Worm (Caenorhabditis elegans) whole organism, L1 larva: ENCODE results near the gene raga-1.

ENCODE experiments used
- C16A3.4 ChIP-seq: fragments of 150-350 bp; optimal IDR thresholded peaks from 2 replicates; lab custom pipeline; 2014; ENCODE audit warnings: missing biosample characterization, missing genetic modification characterization
- C34B4.2 ChIP-seq: sonication (generic microtip); optimal IDR thresholded peaks from 2 replicates; lab custom pipeline; 2017; ENCODE audit warnings: mild to moderate bottlenecking, missing genetic modification characterization, missing compliant biosample characterization
- F16B12.6 ChIP-seq: fragments of 150-350 bp; optimal IDR thresholded peaks from 2 replicates; lab custom pipeline; 2014; ENCODE audit warnings: missing biosample characterization, missing genetic modification characterization
- Y116A8C.19 ChIP-seq: sonication (generic microtip); optimal IDR thresholded peaks from 2 replicates; lab custom pipeline; 2016; ENCODE audit warnings: missing compliant biosample characterization, missing genetic modification characterization, borderline replicate concordance
- aha-1 ChIP-seq: fragments of 150-350 bp; optimal IDR thresholded peaks from 2 replicates; lab custom pipeline; 2014; ENCODE audit warnings: missing biosample characterization, missing genetic modification characterization
- aly-2 ChIP-seq: fragments of 150-350 bp; optimal IDR thresholded peaks from 2 replicates; lab custom pipeline; 2014; ENCODE audit warnings: missing biosample characterization, missing genetic modification characterization
- ama-1 ChIP-seq: fragments of 150-350 bp; optimal IDR thresholded peaks from 2 replicates; lab custom pipeline; 2014
- ceh-8 ChIP-seq: fragments of 200-800 bp; sonication (Bioruptor generic); optimal IDR thresholded peaks from 2 replicates; lab custom pipeline; 2018; ENCODE audit warnings: mild to moderate bottlenecking, missing genetic modification characterization, moderate library complexity, missing compliant biosample characterization
- ceh-88 ChIP-seq: fragments of 200-800 bp; sonication (Bioruptor generic); IDR thresholded peaks from 2 replicates; pipeline ENCODE4 v1.3.6; 2022; ENCODE audit warnings: missing genetic modification characterization, missing compliant biosample characterization
- ceh-90 ChIP-seq: sonication (generic microtip); optimal IDR thresholded peaks from 2 replicates; lab custom pipeline; 2016; ENCODE audit warnings: missing genetic modification characterization, missing compliant biosample characterization
- egl-13 ChIP-seq: sonication (generic microtip); optimal IDR thresholded peaks from 2 replicates; lab custom pipeline; 2016; ENCODE audit warnings: missing genotype, missing genetic modification reagents, missing genetic modification characterization, missing compliant biosample characterization
- elt-3 ChIP-seq, 6 experiments: fragments of 150-350 bp in 1 of 6; sonication (generic microtip); optimal IDR thresholded peaks; 2 replicates each; lab custom pipeline; 2017 to 2018; ENCODE audit warnings: missing biosample characterization in 6 of 6, missing genetic modification characterization in 6 of 6, inconsistent platforms in 1 of 6
- ets-5 ChIP-seq: fragments of 200-800 bp; sonication (Bioruptor generic); IDR thresholded peaks from 2 replicates; pipeline ENCODE4 v1.3.6; 2022; ENCODE audit warnings: missing genetic modification characterization, missing compliant biosample characterization
- fkh-8 ChIP-seq: sonication (generic microtip); optimal IDR thresholded peaks from 2 replicates; lab custom pipeline; 2016; ENCODE audit warnings: mild to moderate bottlenecking, missing genetic modification characterization, missing compliant biosample characterization
- hlh-17 ChIP-seq: fragments of 200-800 bp; sonication (Bioruptor generic); optimal IDR thresholded peaks from 2 replicates; lab custom pipeline; 2018; ENCODE audit warnings: missing genetic modification characterization, mild to moderate bottlenecking, missing compliant biosample characterization, moderate library complexity, borderline replicate concordance
- hpl-2 ChIP-seq: fragments of 150-350 bp; optimal IDR thresholded peaks from 2 replicates; lab custom pipeline; 2014; ENCODE audit warnings: missing biosample characterization, missing genetic modification reagents, missing genetic modification characterization
- irx-1 ChIP-seq: sonication (generic microtip); optimal IDR thresholded peaks from 2 replicates; lab custom pipeline; 2016; ENCODE audit warnings: missing genetic modification characterization, missing compliant biosample characterization
- jun-1 ChIP-seq: fragments of 150-350 bp; optimal IDR thresholded peaks from 2 replicates; lab custom pipeline; 2014; ENCODE audit warnings: missing biosample characterization, missing genetic modification reagents, missing genetic modification characterization
- lin-13 ChIP-seq: fragments of 150-350 bp; optimal IDR thresholded peaks from 2 replicates; lab custom pipeline; 2014; ENCODE audit warnings: missing biosample characterization, missing genetic modification reagents, missing genetic modification characterization
- lin-14 ChIP-seq: fragments of 200-800 bp; sonication (Bioruptor generic); optimal IDR thresholded peaks from 2 replicates; lab custom pipeline; 2018; ENCODE audit warnings: mild to moderate bottlenecking, missing genetic modification characterization, moderate library complexity, missing compliant biosample characterization
- lin-39 ChIP-seq: fragments of 150-350 bp; optimal IDR thresholded peaks from 2 replicates; lab custom pipeline; 2014; ENCODE audit warnings: missing biosample characterization, missing genetic modification reagents, missing genetic modification characterization
- lir-3 ChIP-seq: sonication (generic microtip); optimal IDR thresholded peaks from 2 replicates; lab custom pipeline; 2016; ENCODE audit warnings: mild to moderate bottlenecking, missing genetic modification characterization, moderate library complexity, missing compliant biosample characterization; ENCODE audit not compliant: poor library complexity
- lsy-2 ChIP-seq, 2 experiments: fragments of 150-350 bp; optimal IDR thresholded peaks; 2 replicates each; lab custom pipeline; 2014; ENCODE audit warnings: missing biosample characterization in 2 of 2, missing genetic modification characterization in 2 of 2
- mab-9 ChIP-seq: fragments of 200-800 bp; sonication (Bioruptor generic); IDR thresholded peaks from 2 replicates; pipeline ENCODE4 v1.3.6; 2022; ENCODE audit warnings: missing genetic modification reagents, missing genetic modification characterization, missing compliant biosample characterization
- mdl-1 ChIP-seq, 2 experiments: fragments of 150-350 bp; optimal IDR thresholded peaks; 2 replicates each; lab custom pipeline; 2014 to 2017; ENCODE audit warnings: missing biosample characterization in 2 of 2, missing genetic modification characterization in 2 of 2, inconsistent platforms in 1 of 2
- mef-2 ChIP-seq: fragments of 150-350 bp; optimal IDR thresholded peaks from 2 replicates; lab custom pipeline; 2014; ENCODE audit warnings: missing biosample characterization, missing genetic modification characterization
- mep-1 ChIP-seq: fragments of 150-350 bp; optimal IDR thresholded peaks from 2 replicates; lab custom pipeline; 2014; ENCODE audit warnings: missing biosample characterization, missing genetic modification characterization
- nhr-11 ChIP-seq: fragments of 150-350 bp; optimal IDR thresholded peaks from 2 replicates; lab custom pipeline; 2014; ENCODE audit warnings: missing biosample characterization, missing genetic modification characterization
- nhr-12 ChIP-seq: sonication (generic microtip); optimal IDR thresholded peaks from 2 replicates; lab custom pipeline; 2017; ENCODE audit warnings: missing biosample characterization, missing genetic modification characterization
- nhr-19 ChIP-seq: fragments of 200-800 bp; sonication (Bioruptor generic); conservative IDR thresholded peaks from 2 replicates; pipeline ENCODE4 v1.3.6; 2022; ENCODE audit warnings: missing genetic modification characterization, missing compliant biosample characterization
- nhr-28 ChIP-seq: fragments of 150-350 bp; optimal IDR thresholded peaks from 2 replicates; lab custom pipeline; 2014; ENCODE audit warnings: missing biosample characterization, missing genetic modification characterization
- nhr-85 ChIP-seq: sonication (generic microtip); peaks from one replicate; lab custom pipeline; 2016; ENCODE audit warnings: missing genetic modification characterization, inconsistent platforms, missing compliant biosample characterization
- pag-3 ChIP-seq: sonication (generic microtip); optimal IDR thresholded peaks from 2 replicates; lab custom pipeline; 2017; ENCODE audit warnings: missing genetic modification characterization, mild to moderate bottlenecking, missing compliant biosample characterization, antibody characterized with exemption, borderline replicate concordance; ENCODE audit not compliant: insufficient read depth
- pqm-1 ChIP-seq: sonication (generic microtip); optimal IDR thresholded peaks from 3 replicates; lab custom pipeline; 2017; ENCODE audit warnings: missing biosample characterization, missing genetic modification characterization
- rnt-1 ChIP-seq: sonication (generic microtip); optimal IDR thresholded peaks from 2 replicates; lab custom pipeline; 2016; ENCODE audit warnings: mild to moderate bottlenecking, missing genetic modification characterization, moderate library complexity, missing compliant biosample characterization
- skn-1 ChIP-seq: fragments of 150-350 bp; optimal IDR thresholded peaks from 2 replicates; lab custom pipeline; 2014; ENCODE audit warnings: missing biosample characterization, missing genetic modification characterization
- snu-23 ChIP-seq: sonication (generic microtip); optimal IDR thresholded peaks from 2 replicates; lab custom pipeline; 2016; ENCODE audit warnings: missing genetic modification characterization, missing compliant biosample characterization
- sptf-1 ChIP-seq: fragments of 150-350 bp; optimal IDR thresholded peaks from 2 replicates; lab custom pipeline; 2014; ENCODE audit warnings: missing biosample characterization, missing genetic modification characterization
- tbx-2 ChIP-seq: sonication (generic microtip); optimal IDR thresholded peaks from 2 replicates; lab custom pipeline; 2016; ENCODE audit warnings: missing genetic modification characterization, missing compliant biosample characterization
- unc-30 ChIP-seq: sonication (generic microtip); optimal IDR thresholded peaks from 2 replicates; lab custom pipeline; 2017; ENCODE audit warnings: missing biosample characterization, missing genetic modification characterization
- unc-62 ChIP-seq: fragments of 150-350 bp; optimal IDR thresholded peaks from 2 replicates; lab custom pipeline; 2014; ENCODE audit warnings: missing biosample characterization, missing genetic modification reagents, missing genetic modification characterization
- unc-86 ChIP-seq: sonication (generic microtip); optimal IDR thresholded peaks from 2 replicates; lab custom pipeline; 2016; ENCODE audit warnings: missing genetic modification characterization, missing compliant biosample characterization
- unc-98 ChIP-seq: fragments of 200-800 bp; sonication (Bioruptor generic); IDR thresholded peaks from 2 replicates; pipeline ENCODE4 v1.3.6; 2022; ENCODE audit warnings: missing genetic modification characterization, missing compliant biosample characterization
- xbp-1 ChIP-seq: sonication (generic microtip); optimal IDR thresholded peaks from 2 replicates; lab custom pipeline; 2016; ENCODE audit warnings: missing genetic modification characterization, missing compliant biosample characterization
- zip-4 ChIP-seq: fragments of 200-800 bp; sonication (Bioruptor generic); optimal IDR thresholded peaks from 2 replicates; lab custom pipeline; 2018; ENCODE audit warnings: mild to moderate bottlenecking, missing genetic modification characterization, moderate library complexity, missing compliant biosample characterization

The raga-1 gene

DNA sequence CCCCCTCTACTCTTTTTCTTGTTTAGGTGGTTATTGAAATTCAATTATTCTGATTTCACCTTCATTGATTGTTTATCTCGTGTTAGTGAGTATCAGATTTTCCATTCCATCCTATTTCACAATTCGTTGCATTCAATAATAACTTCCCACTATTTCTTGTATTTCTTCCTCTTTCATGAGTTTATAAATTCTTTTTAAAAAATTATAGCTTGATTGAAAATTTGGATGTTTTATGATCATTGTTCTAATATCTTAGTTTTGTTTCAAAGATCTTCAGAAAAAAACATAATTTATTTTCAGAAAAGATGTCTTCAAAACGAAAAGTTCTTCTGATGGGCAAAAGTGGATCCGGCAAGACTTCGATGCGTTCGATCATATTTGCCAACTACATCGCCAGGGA lies at the start of gene raga-1:
raga-1 (plus strand) TSS at position 301 of the 400 bp plus-strand sequence.
- TF ChIP-seq aha-1 (tag; lab: Kevin White, UChicago): no peak
- TF ChIP-seq mdl-1 (tag; optimal IDR thresholded peaks at IDR 0.05; lab: Kevin White, UChicago): no peak
- no peak for TF ChIP-seq lin-39 (tag; lab: Kevin White, UChicago)
- no peak for TF ChIP-seq mab-9 (GFP tag; lab: Robert Waterston, UW)
- no peak for TF ChIP-seq zip-4 (GFP tag; lab: Kevin White, UChicago)
- no peak for TF ChIP-seq rnt-1
- TF ChIP-seq ama-1 (lab: Kevin White, UChicago): no peak
- no peak for TF ChIP-seq ceh-90 (tag; lab: Kevin White, UChicago)
- no peak for TF ChIP-seq C34B4.2 (tag; lab: Kevin White, UChicago)
- TF ChIP-seq lin-14: no peak

DNA sequence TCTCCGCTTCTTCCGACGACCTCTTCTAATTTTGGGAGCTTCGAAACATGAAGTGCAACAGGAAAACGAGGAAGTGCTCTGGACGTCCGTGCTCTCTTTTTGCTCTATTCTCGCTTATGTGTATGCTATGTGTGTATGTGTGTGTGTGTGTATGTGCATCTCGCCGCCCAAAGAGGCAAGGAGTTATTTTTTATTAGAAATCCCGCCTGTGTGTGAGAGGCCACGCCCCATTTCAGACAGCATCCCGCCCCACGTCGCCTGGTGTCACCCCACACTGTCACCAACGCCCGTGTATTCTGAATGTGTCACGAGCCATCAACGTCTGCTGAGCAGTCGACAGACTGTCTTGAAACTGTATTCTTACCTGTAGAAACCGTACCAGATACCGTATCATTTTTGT lies 45.6 kb upstream of the raga-1 start, which contains the start of gene T05B9.2:
T05B9.2 (plus strand) TSS at position 301 of the 400 bp plus-strand sequence.
- TF ChIP-seq tbx-2 (tag; lab: Kevin White, UChicago) (no peak), mep-1 (tag; lab: Kevin White, UChicago) (no peak), hlh-17 (GFP tag; lab: Kevin White, UChicago) (no peak), unc-30 (tag; lab: Kevin White, UChicago) (no peak), F16B12.6 (tag; lab: Kevin White, UChicago) (no peak), ceh-8 (no peak), jun-1 (tag; lab: Kevin White, UChicago) (no peak), ceh-88 (no peak), unc-86 (tag; lab: Kevin White, UChicago) (no peak), mef-2 (tag; lab: Kevin White, UChicago) (no peak), irx-1 (tag; lab: Kevin White, UChicago) (no peak), elt-3 (tag; optimal IDR thresholded peaks at IDR 0.05; lab: Kevin White, UChicago) (no peak), skn-1 (tag; lab: Kevin White, UChicago) (no peak)

DNA sequence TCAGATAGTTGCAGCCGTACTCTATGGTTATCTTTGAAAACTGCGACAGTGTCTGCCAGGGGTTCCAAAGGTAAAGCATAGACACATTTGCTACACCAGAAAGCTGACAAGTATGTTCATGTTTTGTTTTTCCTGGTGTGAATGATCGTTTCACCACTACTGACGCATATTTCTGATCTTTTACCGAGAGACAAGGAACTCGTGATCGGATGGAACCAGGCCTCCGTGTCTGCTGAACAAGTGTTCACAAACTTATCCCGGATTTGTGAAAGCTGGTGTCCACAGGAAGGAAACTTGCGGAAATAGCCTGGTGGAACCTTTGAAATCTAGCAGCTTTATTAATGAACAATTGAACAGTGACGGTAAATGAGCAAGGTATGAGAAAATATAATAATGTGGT lies 41.4 kb upstream of the raga-1 start:
- no peak for TF ChIP-seq unc-30 (tag; lab: Kevin White, UChicago)
- TF ChIP-seq Y116A8C.19: no peak
- TF ChIP-seq tbx-2 (tag; lab: Kevin White, UChicago): no peak
- TF ChIP-seq nhr-28 (tag; lab: Kevin White, UChicago): no peak
- TF ChIP-seq egl-13 (tag; lab: Kevin White, UChicago): no peak
- TF ChIP-seq fkh-8: no peak
- TF ChIP-seq lir-3 (tag; lab: Kevin White, UChicago): no peak
- TF ChIP-seq pag-3: no peak
- no peak for TF ChIP-seq aly-2 (tag; lab: Kevin White, UChicago)
- TF ChIP-seq mep-1 (tag; lab: Kevin White, UChicago): no peak
- no peak for TF ChIP-seq unc-62 (GFP tag; lab: Kevin White, UChicago)
- no peak for TF ChIP-seq ceh-88
- TF ChIP-seq lsy-2 (tag; optimal IDR thresholded peaks at IDR 0.05; lab: Kevin White, UChicago): no peak
- TF ChIP-seq nhr-12: no peak
- no peak for TF ChIP-seq ceh-8
- no peak for TF ChIP-seq unc-86 (tag; lab: Kevin White, UChicago)
- no peak for TF ChIP-seq nhr-11 (tag; lab: Kevin White, UChicago)
- TF ChIP-seq pqm-1: no peak

DNA sequence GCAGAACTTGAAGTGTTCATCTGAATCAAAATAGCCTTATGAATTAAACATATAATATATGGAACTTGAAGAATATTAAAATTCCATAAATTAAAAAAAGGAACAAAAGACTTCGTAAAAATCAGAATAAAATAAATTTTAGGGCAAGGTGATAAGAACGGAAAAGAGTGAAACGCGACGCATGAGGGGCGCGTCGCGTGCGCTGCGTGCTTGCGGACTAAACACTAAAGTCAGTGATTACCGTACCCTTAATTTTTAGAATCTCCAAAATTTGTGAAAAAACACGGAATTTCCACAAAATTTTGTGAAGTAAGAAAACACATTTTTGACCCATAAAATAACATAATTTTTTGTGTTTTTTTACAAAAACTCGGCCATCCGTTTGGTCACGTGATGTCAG lies 40.0 kb upstream of the raga-1 start, which contains the start of gene T05B9.1:
T05B9.1 (minus strand) TSS at position 20 of the 400 bp plus-strand sequence.
- TF ChIP-seq sptf-1: no peak
- no peak for TF ChIP-seq unc-30 (tag; lab: Kevin White, UChicago)
- no peak for TF ChIP-seq lin-13
- TF ChIP-seq ets-5 (GFP tag; lab: Robert Waterston, UW): no peak
- no peak for TF ChIP-seq nhr-19 (GFP tag; lab: Robert Waterston, UW)
- no peak for TF ChIP-seq tbx-2 (tag; lab: Kevin White, UChicago)
- no peak for TF ChIP-seq hpl-2 (GFP tag; lab: Kevin White, UChicago)
- no peak for TF ChIP-seq ama-1 (lab: Kevin White, UChicago)
- TF ChIP-seq snu-23 (GFP tag; lab: Kevin White, UChicago): no peak
- TF ChIP-seq aha-1 (tag; lab: Kevin White, UChicago): no peak
- no peak for TF ChIP-seq pag-3
- TF ChIP-seq unc-98 (GFP tag; lab: Robert Waterston, UW): no peak
- TF ChIP-seq C16A3.4 (tag; lab: Kevin White, UChicago): no peak
- TF ChIP-seq skn-1 (tag; lab: Kevin White, UChicago): no peak
- no peak for TF ChIP-seq aly-2 (tag; lab: Kevin White, UChicago)
- no peak for TF ChIP-seq mep-1 (tag; lab: Kevin White, UChicago)
- no peak for TF ChIP-seq xbp-1
- TF ChIP-seq nhr-85 (tag; lab: Kevin White, UChicago): no peak
- TF ChIP-seq, all 84 proteins: peak for 0
